Worm (Caenorhabditis elegans) whole organism, midembryonic: ENCODE results near the gene rom-2.

ENCODE experiments used
- T22C8.4 ChIP-seq: fragments of 200-800 bp; sonication (Bioruptor generic); IDR thresholded peaks from 2 replicates; pipeline ENCODE4 v1.3.6; 2022; ENCODE audit warnings: missing genetic modification characterization, missing compliant biosample characterization
- cog-1 ChIP-seq: sonication (generic microtip); optimal IDR thresholded peaks from 2 replicates; lab custom pipeline; 2016; ENCODE audit warnings: missing genetic modification characterization, missing compliant biosample characterization
- klf-2 ChIP-seq: fragments of 200-800 bp; sonication (Bioruptor generic); conservative IDR thresholded peaks from 2 replicates; pipeline ENCODE4 v1.3.6; 2022; ENCODE audit warnings: missing genetic modification reagents, missing genetic modification characterization, missing compliant biosample characterization
- ref-1 ChIP-seq: fragments of 200-800 bp; sonication (Bioruptor generic); conservative IDR thresholded peaks from 2 replicates; pipeline ENCODE4 v1.3.6; 2022; ENCODE audit warnings: missing genetic modification reagents, missing genetic modification characterization, missing compliant biosample characterization
- tab-1 ChIP-seq: fragments of 200-800 bp; sonication (Bioruptor generic); IDR thresholded peaks from 2 replicates; pipeline ENCODE4 v1.3.6; 2022; ENCODE audit warnings: missing genetic modification characterization, missing compliant biosample characterization

DNA sequence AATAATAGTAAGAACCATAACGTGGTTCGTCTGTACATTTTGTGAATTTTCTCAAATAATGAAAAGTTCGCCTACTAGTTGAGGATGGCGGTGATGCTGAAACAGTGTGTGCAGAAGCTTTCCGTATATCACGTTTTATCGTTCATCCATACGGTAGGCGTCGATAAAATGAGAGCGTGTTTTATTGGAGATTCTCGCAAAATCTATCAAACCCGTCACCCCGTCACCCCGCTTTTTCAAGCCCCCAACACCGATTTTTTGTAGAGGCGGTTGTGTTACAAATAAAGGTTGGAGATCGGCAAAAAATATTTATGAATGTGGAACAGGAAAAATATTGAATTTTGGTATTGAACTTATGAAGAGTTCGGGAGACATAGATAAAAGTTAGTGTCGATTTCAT lies 13.2 kb upstream of the rom-2 start, which contains the start of gene clec-161:
- no peak for TF ChIP-seq ref-1 (GFP tag; lab: Robert Waterston, UW)
- no peak for TF ChIP-seq klf-2
- no peak for TF ChIP-seq cog-1 (tag; lab: Kevin White, UChicago)
- no peak for TF ChIP-seq T22C8.4 (GFP tag; lab: Robert Waterston, UW)
- no peak for TF ChIP-seq tab-1 (GFP tag; lab: Robert Waterston, UW)
